Worm (Caenorhabditis elegans) whole organism, early embryonic: ENCODE measurements around the gene ZK353.9.
A peak's percentile ranks its signal among the peaks of the same experiment; 100 is the strongest.

ENCODE experiments used
- B0310.2 ChIP-seq: sonication (generic microtip); optimal IDR thresholded peaks from 2 replicates; lab custom pipeline; 2016; ENCODE audit warnings: mild to moderate bottlenecking, missing genetic modification characterization, missing compliant biosample characterization
- F13C5.2 ChIP-seq: sonication (generic microtip); optimal IDR thresholded peaks from 2 replicates; lab custom pipeline; 2017; ENCODE audit warnings: mild to moderate bottlenecking, missing genetic modification characterization, inconsistent platforms, missing compliant biosample characterization
- aly-1 ChIP-seq: sonication (generic microtip); optimal IDR thresholded peaks from 2 replicates; lab custom pipeline; 2016; ENCODE audit warnings: missing genetic modification characterization, missing compliant biosample characterization
- ama-1 ChIP-seq: fragments of 150-350 bp; optimal IDR thresholded peaks from 2 replicates; lab custom pipeline; 2014
- ceh-13 ChIP-seq: fragments of 200-800 bp; sonication (Bioruptor generic); optimal IDR thresholded peaks from 2 replicates; lab custom pipeline; 2018; ENCODE audit warnings: mild to moderate bottlenecking, missing genetic modification characterization, missing compliant biosample characterization
- ceh-36 ChIP-seq: sonication (generic microtip); optimal IDR thresholded peaks from 2 replicates; lab custom pipeline; 2016; ENCODE audit warnings: missing genetic modification characterization, inconsistent platforms, missing compliant biosample characterization
- ets-7 ChIP-seq: sonication (generic microtip); optimal IDR thresholded peaks from 2 replicates; lab custom pipeline; 2016; ENCODE audit warnings: missing genotype, missing genetic modification characterization, missing compliant biosample characterization
- flt-1 ChIP-seq: fragments of 200-800 bp; sonication (Bioruptor generic); IDR thresholded peaks from 2 replicates; pipeline ENCODE4 v1.3.6; 2022; ENCODE audit warnings: missing genetic modification characterization, missing compliant biosample characterization
- hmbx-1 ChIP-seq: sonication (generic microtip); optimal IDR thresholded peaks from 2 replicates; lab custom pipeline; 2016; ENCODE audit warnings: mild to moderate bottlenecking, missing genetic modification characterization, missing compliant biosample characterization
- hmg-4 ChIP-seq: fragments of 200-800 bp; sonication (Bioruptor generic); optimal IDR thresholded peaks from 2 replicates; lab custom pipeline; 2018; ENCODE audit warnings: mild to moderate bottlenecking, missing genetic modification characterization, missing compliant biosample characterization
- hnd-1 ChIP-seq: sonication (generic microtip); optimal IDR thresholded peaks from 2 replicates; lab custom pipeline; 2016; ENCODE audit warnings: missing genetic modification characterization, missing compliant biosample characterization
- pes-1 ChIP-seq: fragments of 200-800 bp; sonication (Bioruptor generic); IDR thresholded peaks from 2 replicates; pipeline ENCODE4 v1.3.6; 2022; ENCODE audit warnings: missing genetic modification reagents, missing genetic modification characterization, missing compliant biosample characterization
- scrt-1 ChIP-seq: fragments of 200-800 bp; sonication (Bioruptor generic); IDR thresholded peaks from 2 replicates; pipeline ENCODE4 v1.3.6; 2022; ENCODE audit warnings: missing genetic modification characterization, missing compliant biosample characterization
- sea-1 ChIP-seq: fragments of 200-800 bp; sonication (Bioruptor generic); conservative IDR thresholded peaks from 2 replicates; pipeline ENCODE4 v1.3.6; 2022; ENCODE audit warnings: missing genetic modification characterization, missing compliant biosample characterization
- tbx-11 ChIP-seq: fragments of 200-800 bp; sonication (Bioruptor generic); IDR thresholded peaks from 2 replicates; pipeline ENCODE4 v1.3.6; 2022; ENCODE audit warnings: missing genetic modification characterization, missing compliant biosample characterization
- tbx-37 ChIP-seq: fragments of 200-800 bp; sonication (Bioruptor generic); conservative IDR thresholded peaks from 2 replicates; pipeline ENCODE4 v1.3.6; 2022; ENCODE audit warnings: missing genetic modification reagents, missing genetic modification characterization, missing compliant biosample characterization
- tra-4 ChIP-seq: sonication (generic microtip); optimal IDR thresholded peaks from 2 replicates; lab custom pipeline; 2017; ENCODE audit warnings: missing genetic modification characterization, missing compliant biosample characterization

The ZK353.9 gene

DNA sequence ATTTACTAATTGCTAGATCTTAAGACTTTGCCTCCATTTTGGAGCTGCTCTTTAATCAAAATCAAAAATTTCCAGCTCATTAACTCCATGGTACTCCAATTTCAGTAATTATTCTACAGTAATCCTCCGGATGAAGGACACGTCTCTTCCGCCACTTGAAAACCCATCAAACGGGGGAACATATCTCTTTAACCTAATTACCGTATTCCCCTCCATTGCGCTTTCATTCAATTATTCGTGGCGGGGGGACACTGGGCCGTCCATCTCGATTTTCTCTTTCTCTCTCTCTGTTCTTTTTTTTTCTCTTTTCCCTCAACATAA is 7.5 kb downstream of the ZK353.9 start:
- no peak for TF ChIP-seq tbx-11 (GFP tag; lab: Robert Waterston, UW)
- TF ChIP-seq hnd-1 (tag; lab: Kevin White, UChicago) = no peak
- no peak for TF ChIP-seq aly-1 (tag; lab: Kevin White, UChicago)

- peak; percentile 47 for TF ChIP-seq hmg-4 (GFP tag; lab: Kevin White, UChicago)
- TF ChIP-seq flt-1 = 0 out of 2 replicates have a peak, but pooled peaks have one; percentile 2
- TF ChIP-seq sea-1 = no peak
- no peak for TF ChIP-seq tra-4
- TF ChIP-seq tbx-11 (GFP tag; lab: Robert Waterston, UW) = no peak
- TF ChIP-seq B0310.2 = peak; percentile 26
- peak; percentile 15 for TF ChIP-seq F13C5.2 (tag; lab: Kevin White, UChicago)
- no peak for TF ChIP-seq ceh-13
Measured at ce11 chrIII:8417192-8417967, 8.1 kb downstream of the ZK353.9 start.

ce11 chrIII:8417968-8418267 is 8.6 kb downstream of the ZK353.9 start, which contains the start of gene sor-1:
sor-1 (plus strand) TSS chrIII:8418168.
- no peak for TF ChIP-seq tbx-37 (GFP tag; lab: Robert Waterston, UW)
- TF ChIP-seq F13C5.2 (tag; lab: Kevin White, UChicago) = no peak
- TF ChIP-seq flt-1 = no peak
- TF ChIP-seq ets-7 = no peak
- no peak for TF ChIP-seq aly-1 (tag; lab: Kevin White, UChicago)

ce11 chrIII:8425076-8425475 is 15.8 kb downstream of the ZK353.9 start:
- TF ChIP-seq hmg-4 (GFP tag; lab: Kevin White, UChicago) = peak; percentile 83
- no peak for TF ChIP-seq flt-1
- peak; percentile 58 for TF ChIP-seq F13C5.2 (tag; lab: Kevin White, UChicago)

DNA sequence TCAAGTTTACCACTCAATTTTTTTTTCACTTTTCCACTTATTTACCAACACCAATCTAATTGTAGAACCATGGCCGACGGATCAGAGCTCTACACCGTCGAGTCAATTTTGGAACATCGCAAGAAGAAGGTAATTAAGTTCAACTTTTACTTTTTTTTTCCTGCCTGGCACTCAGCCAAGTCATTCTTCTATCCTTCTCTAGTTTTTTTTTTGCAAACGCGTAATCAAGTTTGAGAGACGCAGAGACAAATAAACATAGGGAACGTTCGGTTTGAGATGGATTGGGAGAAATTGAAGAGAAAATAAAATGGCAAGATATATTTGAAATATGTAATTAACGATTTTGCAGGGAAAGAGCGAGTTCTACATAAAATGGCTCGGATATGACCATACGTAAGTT is 17.0 kb downstream of the ZK353.9 start, which contains the start of gene cec-1:
Gene cec-1, plus strand, starts transcription at position 63 of the 400 bp plus-strand sequence.
- TF ChIP-seq ets-7 = no peak
- no peak for TF ChIP-seq sea-1
- TF ChIP-seq hmbx-1 (tag; lab: Kevin White, UChicago) = no peak
- no peak for TF ChIP-seq ceh-13
- no peak for TF ChIP-seq B0310.2
- no peak for TF ChIP-seq hmg-4 (GFP tag; lab: Kevin White, UChicago)
- TF ChIP-seq tbx-37 (GFP tag; lab: Robert Waterston, UW) = no peak
- no peak for TF ChIP-seq hnd-1 (tag; lab: Kevin White, UChicago)
- no peak for TF ChIP-seq pes-1 (GFP tag; lab: Robert Waterston, UW)
- no peak for TF ChIP-seq scrt-1 (GFP tag; lab: Robert Waterston, UW)
- no peak for TF ChIP-seq ama-1
- no peak for TF ChIP-seq F13C5.2 (tag; lab: Kevin White, UChicago)
- TF ChIP-seq tbx-11 (GFP tag; lab: Robert Waterston, UW) = no peak

DNA sequence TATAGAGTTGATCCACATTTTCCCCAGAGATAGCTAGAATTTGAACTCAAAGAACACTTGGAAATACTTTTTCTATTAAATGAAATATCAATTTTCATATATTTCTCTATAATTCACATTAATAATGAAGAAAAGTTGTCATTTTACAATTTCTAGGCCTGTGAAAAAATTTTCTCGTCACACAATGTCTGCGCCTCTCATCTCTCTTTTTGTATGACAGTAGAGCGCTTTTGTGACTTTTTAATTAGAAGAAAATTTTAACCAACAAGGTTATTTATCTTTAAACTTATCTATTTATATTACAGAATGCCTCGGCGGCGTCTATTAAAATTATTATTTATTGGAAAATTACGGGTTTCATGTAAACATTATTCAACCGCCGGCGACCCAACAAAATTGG is 19.7 kb downstream of the ZK353.9 start, which contains the start of gene ZK1236.1:
Gene ZK1236.1, plus strand, starts transcription at position 263 of the 400 bp plus-strand sequence.
- TF ChIP-seq hmbx-1 (tag; lab: Kevin White, UChicago) (no peak), ceh-13 (no peak), hmg-4 (GFP tag; lab: Kevin White, UChicago) (no peak)

DNA sequence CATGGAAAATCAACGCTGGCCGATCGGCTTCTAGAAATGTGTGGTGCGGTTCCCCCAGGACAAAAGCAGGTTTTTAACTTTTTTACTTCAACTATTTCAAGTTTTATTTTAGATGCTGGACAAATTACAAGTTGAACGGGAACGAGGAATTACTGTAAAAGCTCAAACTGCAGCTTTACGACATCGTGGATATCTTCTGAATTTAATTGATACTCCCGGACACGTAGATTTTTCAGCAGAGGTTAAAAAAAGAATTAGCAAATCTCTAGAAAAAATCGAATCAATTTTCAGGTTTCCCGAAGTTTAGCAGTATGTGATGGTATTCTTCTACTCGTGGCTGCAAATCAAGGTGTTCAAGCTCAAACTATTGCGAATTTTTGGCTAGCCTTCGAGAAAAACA is 20.2 kb downstream of the ZK353.9 start:
- TF ChIP-seq ceh-13 = no peak
- no peak for TF ChIP-seq sea-1
- no peak for TF ChIP-seq scrt-1 (GFP tag; lab: Robert Waterston, UW)
- TF ChIP-seq pes-1 (GFP tag; lab: Robert Waterston, UW) = no peak
- TF ChIP-seq ceh-36 (tag; lab: Kevin White, UChicago) = no peak

ce11 chrIII:8432143-8432542 is 22.8 kb downstream of the ZK353.9 start, which contains the start of gene ZK1236.5:
ZK1236.5 (minus strand) TSS chrIII:8432214.
- TF ChIP-seq ceh-13 = no peak
- TF ChIP-seq ceh-36 (tag; lab: Kevin White, UChicago) = no peak
- no peak for TF ChIP-seq aly-1 (tag; lab: Kevin White, UChicago)
- no peak for TF ChIP-seq ama-1
- TF ChIP-seq flt-1 = no peak
- no peak for TF ChIP-seq hmg-4 (GFP tag; lab: Kevin White, UChicago)
- no peak for TF ChIP-seq ets-7
- no peak for TF ChIP-seq pes-1 (GFP tag; lab: Robert Waterston, UW)
- no peak for TF ChIP-seq F13C5.2 (tag; lab: Kevin White, UChicago)
- TF ChIP-seq scrt-1 (GFP tag; lab: Robert Waterston, UW) = no peak
- TF ChIP-seq tbx-37 (GFP tag; lab: Robert Waterston, UW) = no peak
- TF ChIP-seq hmbx-1 (tag; lab: Kevin White, UChicago) = no peak
- no peak for TF ChIP-seq hnd-1 (tag; lab: Kevin White, UChicago)
- no peak for TF ChIP-seq tra-4
- TF ChIP-seq tbx-11 (GFP tag; lab: Robert Waterston, UW) = no peak

DNA sequence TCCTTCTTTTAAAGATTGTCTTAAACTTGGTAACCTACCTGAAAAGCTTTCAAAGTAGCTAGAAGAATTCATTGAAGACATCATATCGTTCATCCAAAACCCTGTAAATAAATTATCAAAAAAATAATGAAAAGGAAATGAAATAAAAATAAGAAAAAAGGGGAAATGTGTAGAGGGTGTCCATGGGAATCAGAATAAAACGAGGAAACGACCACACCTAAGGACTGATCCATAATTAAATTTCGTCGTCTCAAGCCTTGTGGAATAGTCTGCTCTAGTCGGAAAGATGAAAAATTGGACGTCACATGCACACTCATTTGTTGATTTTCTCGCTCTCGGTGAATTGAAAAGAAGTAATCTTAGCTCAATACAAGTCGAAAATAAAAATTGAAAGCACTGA is 25.8 kb downstream of the ZK353.9 start, which contains the start of gene ZK1236.9:
Gene ZK1236.9, minus strand, starts transcription at position 101 of the 400 bp plus-strand sequence.
- TF ChIP-seq hnd-1 (tag; lab: Kevin White, UChicago) (no peak), ceh-13 (no peak), B0310.2 (no peak), aly-1 (tag; lab: Kevin White, UChicago) (no peak), tbx-11 (GFP tag; lab: Robert Waterston, UW) (no peak), F13C5.2 (tag; lab: Kevin White, UChicago) (no peak), hmg-4 (GFP tag; lab: Kevin White, UChicago) (no peak), tbx-37 (GFP tag; lab: Robert Waterston, UW) (no peak), pes-1 (GFP tag; lab: Robert Waterston, UW) (no peak), ceh-36 (tag; lab: Kevin White, UChicago) (no peak)
